Worm (Caenorhabditis elegans) whole organism, young adult: ENCODE results near the gene fbxa-160.

Source experiments
- B0019.2 ChIP-seq: fragments of 200-800 bp; sonication (Bioruptor generic); conservative IDR thresholded peaks from 2 replicates; pipeline ENCODE4 v1.3.6; 2022; ENCODE audit warnings: missing genetic modification reagents, missing genetic modification characterization, missing compliant biosample characterization
- D2030.7 ChIP-seq: fragments of 200-800 bp; sonication (Bioruptor generic); IDR thresholded peaks from 2 replicates; pipeline ENCODE4 v1.3.6; 2022; ENCODE audit warnings: missing genetic modification reagents, missing genetic modification characterization, missing compliant biosample characterization
- F10E7.11 ChIP-seq: sonication (generic microtip); optimal IDR thresholded peaks from 2 replicates; lab custom pipeline; 2017; ENCODE audit warnings: mild to moderate bottlenecking, missing genetic modification characterization, moderate library complexity, missing compliant biosample characterization
- F23B12.7 ChIP-seq: sonication (generic microtip); optimal IDR thresholded peaks from 2 replicates; lab custom pipeline; 2017; ENCODE audit warnings: missing genetic modification characterization, mild to moderate bottlenecking, missing compliant biosample characterization, antibody characterized with exemption, moderate library complexity; ENCODE audit not compliant: insufficient read depth
- K11D2.4 ChIP-seq: fragments of 200-800 bp; sonication (Bioruptor generic); IDR thresholded peaks from 2 replicates; pipeline ENCODE4 v1.3.6; 2022; ENCODE audit warnings: missing genetic modification reagents, missing genetic modification characterization, missing compliant biosample characterization
- T07F8.4 ChIP-seq: sonication (generic microtip); optimal IDR thresholded peaks from 2 replicates; lab custom pipeline; 2016; ENCODE audit warnings: mild to moderate bottlenecking, missing genetic modification characterization, moderate library complexity, missing compliant biosample characterization
- ZK185.1 ChIP-seq: sonication (generic microtip); optimal IDR thresholded peaks from 2 replicates; lab custom pipeline; 2016; ENCODE audit warnings: mild to moderate bottlenecking, missing genetic modification characterization, missing compliant biosample characterization; ENCODE audit not compliant: poor library complexity, severe bottlenecking
- akir-1 ChIP-seq: fragments of 200-800 bp; sonication (Bioruptor generic); optimal IDR thresholded peaks from 2 replicates; lab custom pipeline; 2018; ENCODE audit warnings: mild to moderate bottlenecking, missing genetic modification characterization, moderate library complexity, missing compliant biosample characterization
- aptf-3 ChIP-seq: fragments of 200-800 bp; sonication (Bioruptor generic); IDR thresholded peaks from 2 replicates; pipeline ENCODE4 v1.3.6; 2022; ENCODE audit warnings: missing genetic modification characterization, missing compliant biosample characterization
- atf-7 ChIP-seq: sonication (generic microtip); optimal IDR thresholded peaks from 2 replicates; lab custom pipeline; 2017; ENCODE audit warnings: mild to moderate bottlenecking, missing genetic modification characterization, missing compliant biosample characterization
- cebp-2 ChIP-seq: fragments of 200-800 bp; sonication (Bioruptor generic); IDR thresholded peaks from 2 replicates; pipeline ENCODE4 v1.3.6; 2022; ENCODE audit warnings: missing genetic modification characterization, missing compliant biosample characterization
- ceh-100 ChIP-seq: fragments of 200-800 bp; sonication (Bioruptor generic); IDR thresholded peaks from 2 replicates; pipeline ENCODE4 v1.3.6; 2022; ENCODE audit warnings: missing genetic modification reagents, missing genetic modification characterization, missing compliant biosample characterization
- ceh-27 ChIP-seq: fragments of 200-800 bp; sonication (Bioruptor generic); optimal IDR thresholded peaks from 2 replicates; lab custom pipeline; 2018; ENCODE audit warnings: mild to moderate bottlenecking, missing genetic modification characterization, moderate library complexity, missing compliant biosample characterization
- dox-1 ChIP-seq: fragments of 200-800 bp; sonication (Bioruptor generic); IDR thresholded peaks from 2 replicates; pipeline ENCODE4 v1.3.6; 2022; ENCODE audit warnings: missing genetic modification reagents, missing genetic modification characterization, missing compliant biosample characterization
- dpff-1 ChIP-seq: sonication (generic microtip); optimal IDR thresholded peaks from 2 replicates; lab custom pipeline; 2017; ENCODE audit warnings: mild to moderate bottlenecking, missing genetic modification characterization, missing compliant biosample characterization
- fkh-3 ChIP-seq: sonication (generic microtip); optimal IDR thresholded peaks from 2 replicates; lab custom pipeline; 2016; ENCODE audit warnings: mild to moderate bottlenecking, missing genetic modification characterization, missing compliant biosample characterization
- gei-17 ChIP-seq: fragments of 200-800 bp; sonication (Bioruptor generic); optimal IDR thresholded peaks from 2 replicates; lab custom pipeline; 2018; ENCODE audit warnings: mild to moderate bottlenecking, missing genetic modification characterization, missing compliant biosample characterization
- hlh-26 ChIP-seq: fragments of 200-800 bp; sonication (Bioruptor generic); conservative IDR thresholded peaks from 2 replicates; pipeline ENCODE4 v1.3.6; 2022; ENCODE audit warnings: missing genetic modification reagents, missing genetic modification characterization, missing compliant biosample characterization
- lin-35 ChIP-seq, 3 experiments: fragments of 150-350 bp in 2 of 3; sonication (generic microtip) in 1 of 3; optimal IDR thresholded peaks; 2 replicates each; lab custom pipeline; 2014 to 2018; ENCODE audit warnings: missing biosample characterization in 3 of 3, missing genetic modification characterization in 3 of 3, missing genetic modification reagents in 3 of 3
- lin-40 ChIP-seq: sonication (generic microtip); optimal IDR thresholded peaks from 2 replicates; lab custom pipeline; 2016; ENCODE audit warnings: missing genetic modification characterization, mild to moderate bottlenecking, missing compliant biosample characterization, missing genotype, missing genetic modification reagents
- lsy-27 ChIP-seq: sonication (generic microtip); optimal IDR thresholded peaks from 2 replicates; lab custom pipeline; 2017; ENCODE audit warnings: missing genetic modification characterization, mild to moderate bottlenecking, missing compliant biosample characterization, antibody characterized with exemption, missing genotype, borderline replicate concordance; ENCODE audit not compliant: insufficient read depth
- mes-4 ChIP-seq: sonication (generic microtip); optimal IDR thresholded peaks from 2 replicates; lab custom pipeline; 2016; ENCODE audit warnings: missing genotype, missing genetic modification characterization, missing compliant biosample characterization
- mxl-1 ChIP-seq: sonication (generic microtip); optimal IDR thresholded peaks from 2 replicates; lab custom pipeline; 2016; ENCODE audit warnings: missing genetic modification characterization, missing compliant biosample characterization
- nfyb-1 ChIP-seq: fragments of 200-800 bp; sonication (Bioruptor generic); IDR thresholded peaks from 2 replicates; pipeline ENCODE4 v1.3.6; 2022; ENCODE audit warnings: missing genetic modification reagents, missing genetic modification characterization, missing compliant biosample characterization
- nhr-120 ChIP-seq: fragments of 200-800 bp; sonication (Bioruptor generic); IDR thresholded peaks from 2 replicates; pipeline ENCODE4 v1.3.6; 2022; ENCODE audit warnings: missing genetic modification characterization, missing compliant biosample characterization
- nhr-80 ChIP-seq: sonication (generic microtip); optimal IDR thresholded peaks from 2 replicates; lab custom pipeline; 2016; ENCODE audit warnings: missing genetic modification characterization, missing compliant biosample characterization
- rec-8 ChIP-seq, 2 experiments: sonication (generic microtip); optimal IDR thresholded peaks; 2 replicates each; lab custom pipeline; 2016; ENCODE audit warnings: mild to moderate bottlenecking in 2 of 2, missing genetic modification characterization in 2 of 2, missing genetic modification reagents in 2 of 2, missing genotype in 2 of 2, missing biosample characterization in 1 of 2, missing compliant biosample characterization in 1 of 2, moderate library complexity in 1 of 2
- repo-1 ChIP-seq: sonication (generic microtip); optimal IDR thresholded peaks from 2 replicates; lab custom pipeline; 2017; ENCODE audit warnings: mild to moderate bottlenecking, missing genetic modification characterization, missing compliant biosample characterization
- sea-2 ChIP-seq: fragments of 200-800 bp; sonication (Bioruptor generic); IDR thresholded peaks from 2 replicates; pipeline ENCODE4 v1.3.6; 2022; ENCODE audit warnings: missing genetic modification characterization, missing compliant biosample characterization
- snpc-1.1 ChIP-seq: sonication (generic microtip); optimal IDR thresholded peaks from 2 replicates; lab custom pipeline; 2017; ENCODE audit warnings: missing genetic modification characterization, mild to moderate bottlenecking, missing compliant biosample characterization, antibody characterized with exemption, moderate library complexity, missing genotype, missing genetic modification reagents; ENCODE audit not compliant: insufficient read depth
- snpc-3.4 ChIP-seq: sonication (generic microtip); optimal IDR thresholded peaks from 2 replicates; lab custom pipeline; 2017; ENCODE audit warnings: missing genetic modification characterization, mild to moderate bottlenecking, missing compliant biosample characterization, antibody characterized with exemption, moderate library complexity, missing genotype, missing genetic modification reagents
- snpc-4 ChIP-seq, 5 experiments: fragments of 150-350 bp in 1 of 5; sonication (generic microtip) in 4 of 5; optimal IDR thresholded peaks; 2 replicates each; lab custom pipeline; 2014 to 2018; ENCODE audit warnings: missing genetic modification characterization in 5 of 5, missing biosample characterization in 3 of 5, antibody characterized with exemption in 2 of 5, mild to moderate bottlenecking in 2 of 5, missing compliant biosample characterization in 2 of 5, missing genotype in 2 of 5, moderate library complexity in 2 of 5, missing genetic modification reagents in 1 of 5
- tbp1 ChIP-seq: fragments of 200-800 bp; sonication (Bioruptor generic); optimal IDR thresholded peaks from 2 replicates; lab custom pipeline; 2018; ENCODE audit warnings: mild to moderate bottlenecking, missing genetic modification characterization, missing compliant biosample characterization
- tlf-1 ChIP-seq: fragments of 200-800 bp; sonication (Bioruptor generic); optimal IDR thresholded peaks from 2 replicates; lab custom pipeline; 2018; ENCODE audit warnings: mild to moderate bottlenecking, missing genetic modification characterization, missing compliant biosample characterization
- xnd-1 ChIP-seq: sonication (generic microtip); optimal IDR thresholded peaks from 2 replicates; lab custom pipeline; 2016; ENCODE audit warnings: missing genotype, missing genetic modification reagents, missing genetic modification characterization, missing compliant biosample characterization

fbxa-160 gene

ce11 chrII:1621795-1622194 is 2.7 kb downstream of the fbxa-160 start:
- TF ChIP-seq xnd-1 (tag; lab: Kevin White, UChicago): no peak
- TF ChIP-seq nhr-80: peak; percentile 5

DNA sequence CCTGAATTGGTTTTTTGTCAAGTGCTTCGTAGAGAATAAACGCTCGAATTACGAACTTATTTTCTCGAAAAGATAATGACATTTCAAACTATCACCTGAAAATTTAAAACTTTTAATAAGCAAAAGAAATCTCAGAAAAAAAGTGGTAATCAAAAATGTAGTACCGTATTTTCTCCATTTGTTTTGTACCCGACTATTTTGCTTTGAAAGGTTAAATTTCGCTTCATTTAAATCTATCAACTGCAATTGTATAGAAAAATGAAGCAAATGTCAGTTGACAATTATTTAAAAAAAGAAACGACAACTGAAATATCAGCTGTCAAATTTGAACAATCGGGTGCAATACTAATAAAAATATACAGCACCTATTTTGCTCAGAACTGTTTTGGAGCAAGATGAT is 3.3 kb downstream of the fbxa-160 start, which contains the start of gene fbxa-158:
TSS of gene fbxa-158 (minus strand) at position 101 of the 400 bp plus-strand sequence.
- no peak for TF ChIP-seq snpc-4 (GFP tag; optimal IDR thresholded peaks at IDR 0.05; lab: Kevin White, UChicago)
- no peak for TF ChIP-seq snpc-4 (tag; optimal IDR thresholded peaks at IDR 0.05; lab: Kevin White, UChicago)
- TF ChIP-seq akir-1 (GFP tag; lab: Kevin White, UChicago): no peak
- no peak for TF ChIP-seq nfyb-1 (GFP tag; lab: Robert Waterston, UW)
- no peak for TF ChIP-seq repo-1 (tag; lab: Kevin White, UChicago)
- TF ChIP-seq nhr-120 (GFP tag; lab: Robert Waterston, UW): no peak
- TF ChIP-seq mxl-1: no peak
- no peak for TF ChIP-seq tlf-1 (GFP tag; lab: Kevin White, UChicago)
- TF ChIP-seq snpc-1.1 (tag; lab: Kevin White, UChicago): no peak
- TF ChIP-seq lin-40 (tag; lab: Kevin White, UChicago): no peak
- TF ChIP-seq sea-2: no peak
- TF ChIP-seq B0019.2 (GFP tag; lab: Robert Waterston, UW): no peak
- TF ChIP-seq lin-35 (GFP tag; optimal IDR thresholded peaks at IDR 0.05; lab: Kevin White, UChicago): no peak
- TF ChIP-seq hlh-26 (GFP tag; lab: Robert Waterston, UW): no peak
- TF ChIP-seq gei-17 (GFP tag; lab: Kevin White, UChicago): no peak
- TF ChIP-seq ZK185.1 (tag; lab: Kevin White, UChicago): no peak
- no peak for TF ChIP-seq D2030.7
- no peak for TF ChIP-seq dox-1 (GFP tag; lab: Robert Waterston, UW)
- no peak for TF ChIP-seq snpc-3.4 (tag; lab: Kevin White, UChicago)
- TF ChIP-seq, all 124 proteins: peak for 0

- TF ChIP-seq akir-1 (GFP tag; lab: Kevin White, UChicago) (no peak), dpff-1 (no peak), fkh-3 (tag; lab: Kevin White, UChicago) (no peak), sea-2 (no peak), lsy-27 (no peak), rec-8 (tag; optimal IDR thresholded peaks at IDR 0.05; lab: Kevin White, UChicago) (no peak), ceh-27 (GFP tag; lab: Kevin White, UChicago) (no peak), ceh-100 (GFP tag; lab: Robert Waterston, UW) (no peak), K11D2.4 (GFP tag; lab: Robert Waterston, UW) (no peak), F10E7.11 (tag; lab: Kevin White, UChicago) (no peak), aptf-3 (GFP tag; lab: Robert Waterston, UW) (no peak), mes-4 (no peak), F23B12.7 (tag; lab: Kevin White, UChicago) (no peak), atf-7 (no peak), tbp1 (GFP tag; lab: Kevin White, UChicago) (no peak), tlf-1 (GFP tag; lab: Kevin White, UChicago) (no peak), cebp-2 (GFP tag; lab: Robert Waterston, UW) (no peak), T07F8.4 (tag; lab: Kevin White, UChicago) (no peak)
Observed at ce11 chrII:1618948-1619347, 5.5 kb downstream of the fbxa-160 start, which contains the start of gene fbxa-166. fbxa-166 (minus strand) TSS chrII:1619048.
